Worm (Caenorhabditis elegans) whole organism, midembryonic: Measurements from ENCODE around the gene F10G7.9.

ENCODE experiments used
- cog-1 ChIP-seq: sonication (generic microtip); optimal IDR thresholded peaks from 2 replicates; lab custom pipeline; 2016; ENCODE audit warnings: missing genetic modification characterization, missing compliant biosample characterization
- klf-2 ChIP-seq: fragments of 200-800 bp; sonication (Bioruptor generic); conservative IDR thresholded peaks from 2 replicates; pipeline ENCODE4 v1.3.6; 2022; ENCODE audit warnings: missing genetic modification reagents, missing genetic modification characterization, missing compliant biosample characterization
- ref-1 ChIP-seq: fragments of 200-800 bp; sonication (Bioruptor generic); conservative IDR thresholded peaks from 2 replicates; pipeline ENCODE4 v1.3.6; 2022; ENCODE audit warnings: missing genetic modification reagents, missing genetic modification characterization, missing compliant biosample characterization
- ztf-23 ChIP-seq: fragments of 200-800 bp; sonication (Bioruptor generic); IDR thresholded peaks from 2 replicates; pipeline ENCODE4 v1.3.6; 2022; ENCODE audit warnings: missing genetic modification reagents, missing genetic modification characterization, missing compliant biosample characterization
- ztf-29 ChIP-seq: fragments of 200-800 bp; sonication (Bioruptor generic); IDR thresholded peaks from 2 replicates; pipeline ENCODE4 v1.3.6; 2022; ENCODE audit warnings: missing genetic modification reagents, missing genetic modification characterization, missing compliant biosample characterization

DNA sequence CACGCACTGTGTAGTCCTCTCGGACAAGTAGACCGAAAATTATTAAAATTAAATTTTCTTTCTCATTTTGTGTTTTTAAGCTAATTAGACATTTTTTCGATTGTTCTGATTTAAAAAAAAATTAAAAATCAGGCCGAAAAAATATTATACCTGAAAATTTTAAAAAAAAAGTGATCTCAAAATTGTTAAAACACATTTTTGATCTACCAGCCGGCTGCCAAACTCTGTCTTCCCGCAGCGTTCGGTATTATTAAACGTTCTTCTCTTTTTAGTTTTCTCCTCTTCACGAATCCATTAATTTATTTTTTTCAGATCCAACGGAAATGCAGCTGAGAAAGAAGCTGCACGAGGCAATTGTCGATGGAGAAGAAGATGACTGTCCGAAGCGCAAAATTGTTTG, 46.8 kb upstream of the F10G7.9 start, which contains the start of gene C27D9.1:
- TF ChIP-seq ref-1 (GFP tag; lab: Robert Waterston, UW), result no peak
- no peak for TF ChIP-seq ztf-29 (GFP tag; lab: Robert Waterston, UW)
- no peak for TF ChIP-seq cog-1 (tag; lab: Kevin White, UChicago)
- no peak for TF ChIP-seq klf-2 (GFP tag; lab: Robert Waterston, UW)
- TF ChIP-seq ztf-23 (GFP tag; lab: Robert Waterston, UW), result no peak
